Worm (Caenorhabditis elegans): ENCODE results near the gene K03A1.4.

DNA sequence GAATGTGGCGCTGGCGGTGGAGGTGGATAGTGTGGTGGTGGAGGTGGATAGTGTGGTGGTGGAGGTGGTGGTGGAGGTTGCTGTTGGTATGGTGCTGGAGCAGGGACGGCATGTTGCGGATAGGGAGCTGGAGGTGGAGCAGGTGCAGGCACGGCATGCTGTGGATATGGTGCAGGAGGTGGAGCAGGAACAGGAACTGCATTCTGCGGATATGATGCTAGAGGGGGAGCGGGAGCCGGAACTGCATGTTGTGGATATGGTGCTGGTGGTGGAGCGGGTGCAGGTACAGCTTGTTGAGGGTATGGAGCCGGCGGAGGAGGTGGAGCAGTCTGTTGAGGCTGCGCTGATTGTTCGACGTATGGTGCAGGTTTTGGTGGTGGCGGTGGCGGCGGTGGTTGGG lies 29.6 kb downstream of the K03A1.4 start:
- TF ChIP-seq dao-5 (tag; optimal IDR thresholded peaks at IDR 0.05) (no peak), him-1 (tag; optimal IDR thresholded peaks at IDR 0.05) (no peak), W03F9.2 (tag; optimal IDR thresholded peaks at IDR 0.05) (no peak)
